Worm (Caenorhabditis elegans): ENCODE results near the gene F45E6.1.

DNA sequence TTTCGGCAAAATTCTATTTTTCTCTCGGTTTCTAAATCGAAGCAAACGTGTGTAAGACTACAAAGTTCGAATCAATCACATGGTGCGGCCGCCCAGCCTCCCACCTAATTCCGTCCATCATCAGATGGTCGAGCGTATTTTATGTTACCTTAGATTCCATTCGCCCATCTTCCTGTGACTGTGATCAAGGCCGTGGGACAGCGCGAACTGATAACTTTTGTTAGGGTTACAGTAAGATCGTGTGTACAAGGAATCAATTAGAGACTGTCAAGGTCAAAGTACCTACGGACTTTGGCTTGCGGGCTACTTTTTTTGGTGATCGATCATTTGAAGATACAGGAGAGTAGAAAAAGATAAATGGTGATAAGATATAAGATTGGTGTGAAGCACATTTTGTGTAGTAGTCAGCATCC, 45.8 kb upstream of the F45E6.1 start:
- no peak for TF ChIP-seq blmp-1 (tag; optimal IDR thresholded peaks at IDR 0.05)
- no peak for TF ChIP-seq unc-62 (GFP tag; optimal IDR thresholded peaks at IDR 0.05)
- no peak for TF ChIP-seq tbx-8 (GFP tag; optimal IDR thresholded peaks at IDR 0.05)
- no peak for TF ChIP-seq lin-32 (GFP tag; optimal IDR thresholded peaks at IDR 0.05)
- no peak for TF ChIP-seq bed-3 (GFP tag; optimal IDR thresholded peaks at IDR 0.05)
- no peak for TF ChIP-seq snpc-4 (tag; optimal IDR thresholded peaks at IDR 0.05)
- TF ChIP-seq nhr-2 (tag; optimal IDR thresholded peaks at IDR 0.05): no peak
- TF ChIP-seq nhr-28 (tag; optimal IDR thresholded peaks at IDR 0.05): no peak
- no peak for TF ChIP-seq nhr-76 (tag; optimal IDR thresholded peaks at IDR 0.05)
- TF ChIP-seq elt-3 (tag; optimal IDR thresholded peaks at IDR 0.05): no peak
- TF ChIP-seq flh-1 (GFP tag; optimal IDR thresholded peaks at IDR 0.05): no peak
- TF ChIP-seq mep-1 (tag; optimal IDR thresholded peaks at IDR 0.05): no peak
- no peak for TF ChIP-seq nhr-237 (tag; optimal IDR thresholded peaks at IDR 0.05)

All from whole organism, mixed stage, embryonic.